Fruit fly (Drosophila melanogaster) whole organism, embryonic: Measurements from ENCODE around the gene CG34281.
A peak's percentile ranks its signal among the peaks of the same experiment; 100 is the strongest.

ENCODE experiments used
- BtbVII ChIP-seq: fragments of 200-800 bp; sonication (Bioruptor generic); optimal IDR thresholded peaks from 3 replicates; lab custom pipeline; 2017; ENCODE audit warnings: missing biosample characterization, mild to moderate bottlenecking, missing genetic modification characterization
- CG10979 ChIP-seq: fragments of 200-800 bp; sonication (Bioruptor generic); optimal IDR thresholded peaks from 2 replicates; lab custom pipeline; 2018; ENCODE audit warnings: missing biosample characterization, mild to moderate bottlenecking, missing genetic modification characterization, moderate library complexity
- CG12236 ChIP-seq: fragments of 200-800 bp; sonication (Bioruptor generic); optimal IDR thresholded peaks from 2 replicates; lab custom pipeline; 2016; ENCODE audit warnings: missing biosample characterization, missing genetic modification characterization
- CG12744 ChIP-seq: fragments of 200-800 bp; sonication (Bioruptor generic); optimal IDR thresholded peaks from 2 replicates; lab custom pipeline; 2016; ENCODE audit warnings: missing biosample characterization, missing genetic modification characterization
- CG13296 ChIP-seq: fragments of 200-800 bp; sonication (Bioruptor generic); optimal IDR thresholded peaks from 3 replicates; lab custom pipeline; 2018; ENCODE audit warnings: missing biosample characterization, mild to moderate bottlenecking, missing genetic modification characterization
- CG14710 ChIP-seq: fragments of 200-800 bp; sonication (Bioruptor generic); optimal IDR thresholded peaks from 3 replicates; lab custom pipeline; 2019; ENCODE audit warnings: missing biosample characterization, mild to moderate bottlenecking, missing genetic modification characterization, moderate library complexity
- CG15011 ChIP-seq: fragments of 200-800 bp; sonication (Bioruptor generic); optimal IDR thresholded peaks from 3 replicates; lab custom pipeline; 2018; ENCODE audit warnings: missing biosample characterization, mild to moderate bottlenecking, missing genetic modification characterization
- CG18476 ChIP-seq: fragments of 200-800 bp; sonication (Bioruptor generic); optimal IDR thresholded peaks from 2 replicates; lab custom pipeline; 2016; ENCODE audit warnings: missing biosample characterization, mild to moderate bottlenecking, missing genetic modification characterization
- CG2202 ChIP-seq: fragments of 200-800 bp; sonication (Bioruptor generic); optimal IDR thresholded peaks from 2 replicates; lab custom pipeline; 2018; ENCODE audit warnings: missing biosample characterization, mild to moderate bottlenecking, missing genetic modification characterization
- CG31441 ChIP-seq: fragments of 200-800 bp; sonication (Bioruptor generic); IDR thresholded peaks from 2 replicates; pipeline ENCODE4 v1.3.6; 2022; ENCODE audit warnings: missing biosample characterization, missing genetic modification characterization
- CG32772 ChIP-seq: fragments of 200-800 bp; sonication (Bioruptor generic); IDR thresholded peaks from 2 replicates; pipeline ENCODE4 v1.3.6; 2022; ENCODE audit warnings: missing biosample characterization, missing genetic modification characterization
- CG4707 ChIP-seq: fragments of 200-800 bp; sonication (Bioruptor generic); optimal IDR thresholded peaks from 2 replicates; lab custom pipeline; 2018; ENCODE audit warnings: missing biosample characterization, mild to moderate bottlenecking, missing genetic modification characterization, moderate library complexity
- CG5180 ChIP-seq: fragments of 200-800 bp; sonication (Bioruptor generic); optimal IDR thresholded peaks from 3 replicates; lab custom pipeline; 2017; ENCODE audit warnings: missing biosample characterization, missing genetic modification characterization, mild to moderate bottlenecking, moderate library complexity, missing genetic modification reagents
- CG6254 ChIP-seq: fragments of 200-800 bp; sonication (Bioruptor generic); optimal IDR thresholded peaks from 3 replicates; lab custom pipeline; 2017; ENCODE audit warnings: mild to moderate bottlenecking, missing biosample characterization, missing genetic modification reagents, missing genetic modification characterization
- Chrac-16 ChIP-seq: fragments of 200-800 bp; sonication (Bioruptor generic); optimal IDR thresholded peaks from 3 replicates; lab custom pipeline; 2016; ENCODE audit warnings: missing biosample characterization, missing genetic modification characterization
- CrebB ChIP-seq: fragments of 200-800 bp; sonication (Bioruptor generic); optimal IDR thresholded peaks from 3 replicates; lab custom pipeline; 2018; ENCODE audit warnings: missing biosample characterization, mild to moderate bottlenecking, missing genetic modification characterization
- ERR ChIP-seq: fragments of 200-800 bp; sonication (Bioruptor generic); optimal IDR thresholded peaks from 2 replicates; lab custom pipeline; 2016; ENCODE audit warnings: missing biosample characterization, missing genetic modification characterization
- H15 ChIP-seq: fragments of 200-800 bp; sonication (Bioruptor generic); IDR thresholded peaks from 3 replicates; pipeline ENCODE4 v1.3.6; 2022; ENCODE audit warnings: missing biosample characterization, missing genetic modification characterization
- Hey ChIP-seq: fragments of 200-800 bp; sonication (Bioruptor generic); optimal IDR thresholded peaks from 3 replicates; lab custom pipeline; 2018; ENCODE audit warnings: missing biosample characterization, mild to moderate bottlenecking, missing genetic modification characterization
- Hsf ChIP-seq: fragments of 200-800 bp; sonication (Bioruptor generic); optimal IDR thresholded peaks from 3 replicates; lab custom pipeline; 2016; ENCODE audit warnings: missing biosample characterization, missing genetic modification characterization
- MTF-1 ChIP-seq: fragments of 200-800 bp; sonication (Bioruptor generic); optimal IDR thresholded peaks from 2 replicates; lab custom pipeline; 2018; ENCODE audit warnings: missing biosample characterization, mild to moderate bottlenecking, missing genetic modification characterization, borderline replicate concordance
- Neu2 ChIP-seq: fragments of 200-800 bp; sonication (Bioruptor generic); optimal IDR thresholded peaks from 3 replicates; lab custom pipeline; 2016; ENCODE audit warnings: missing biosample characterization, missing genetic modification characterization, borderline replicate concordance
- Oli ChIP-seq: fragments of 200-800 bp; sonication (Bioruptor generic); optimal IDR thresholded peaks from 2 replicates; lab custom pipeline; 2018; ENCODE audit warnings: missing biosample characterization, mild to moderate bottlenecking, missing genetic modification characterization, moderate library complexity
- PHDP ChIP-seq: fragments of 200-800 bp; sonication (Bioruptor generic); optimal IDR thresholded peaks from 3 replicates; lab custom pipeline; 2018; ENCODE audit warnings: missing biosample characterization, mild to moderate bottlenecking, missing genetic modification characterization, moderate library complexity
- Six4 ChIP-seq: fragments of 200-800 bp; sonication (Bioruptor generic); optimal IDR thresholded peaks from 2 replicates; lab custom pipeline; 2016; ENCODE audit warnings: missing biosample characterization, missing genetic modification characterization
- Sox100B ChIP-seq: fragments of 200-800 bp; sonication (Bioruptor generic); optimal IDR thresholded peaks from 3 replicates; lab custom pipeline; 2018; ENCODE audit warnings: missing biosample characterization, mild to moderate bottlenecking, missing genetic modification characterization
- Sox102F ChIP-seq: fragments of 200-800 bp; sonication (Bioruptor generic); optimal IDR thresholded peaks from 2 replicates; lab custom pipeline; 2018; ENCODE audit warnings: missing biosample characterization, mild to moderate bottlenecking, missing genetic modification characterization, moderate library complexity
- ash1 ChIP-seq: fragments of 200-800 bp; sonication (Bioruptor generic); optimal IDR thresholded peaks from 2 replicates; lab custom pipeline; 2018; ENCODE audit warnings: missing biosample characterization, mild to moderate bottlenecking, missing genetic modification characterization
- bsh ChIP-seq, 2 experiments: fragments of 200-800 bp; sonication (Bioruptor generic); optimal IDR thresholded peaks; 2 replicates each; lab custom pipeline; 2017 to 2018; ENCODE audit warnings: mild to moderate bottlenecking in 2 of 2, missing biosample characterization in 2 of 2, missing genetic modification characterization in 2 of 2, moderate library complexity in 1 of 2
- cad ChIP-seq: fragments of >200 bp; optimal IDR thresholded peaks from 2 replicates; lab custom pipeline; 2017; ENCODE audit warnings: missing biosample characterization, missing genetic modification characterization
- caup ChIP-seq: fragments of 200-800 bp; sonication (Bioruptor generic); optimal IDR thresholded peaks from 3 replicates; lab custom pipeline; 2017; ENCODE audit warnings: missing biosample characterization, mild to moderate bottlenecking, missing genetic modification characterization, moderate library complexity; ENCODE audit not compliant: severe bottlenecking
- dmrt11E ChIP-seq: fragments of 200-800 bp; sonication (Bioruptor generic); optimal IDR thresholded peaks from 3 replicates; lab custom pipeline; 2018; ENCODE audit warnings: missing biosample characterization, mild to moderate bottlenecking, missing genetic modification characterization, moderate library complexity
- dmrt99B ChIP-seq: fragments of 200-800 bp; sonication (Bioruptor generic); optimal IDR thresholded peaks from 2 replicates; lab custom pipeline; 2018; ENCODE audit warnings: missing biosample characterization, mild to moderate bottlenecking, missing genetic modification characterization, moderate library complexity
- eve ChIP-seq, 2 experiments: fragments of >200 bp; optimal IDR thresholded peaks; 2 replicates each; lab custom pipeline; 2017; ENCODE audit warnings: missing biosample characterization in 2 of 2, missing genetic modification characterization in 2 of 2
- gcm ChIP-seq: fragments of 200-800 bp; sonication (Bioruptor generic); optimal IDR thresholded peaks from 2 replicates; lab custom pipeline; 2019; ENCODE audit warnings: missing biosample characterization, mild to moderate bottlenecking, missing genetic modification characterization, moderate library complexity
- hbn ChIP-seq: fragments of 200-800 bp; sonication (Bioruptor generic); IDR thresholded peaks from 2 replicates; pipeline ENCODE4 v1.3.6; 2022; ENCODE audit warnings: missing biosample characterization, missing genetic modification characterization; ENCODE audit not compliant: partially characterized antibody
- ken ChIP-seq: fragments of 200-800 bp; sonication (Bioruptor generic); IDR thresholded peaks from 3 replicates; pipeline ENCODE4 v1.3.6; 2022; ENCODE audit warnings: missing biosample characterization, missing genetic modification characterization
- kni ChIP-seq: fragments of 200-800 bp; sonication (Bioruptor generic); optimal IDR thresholded peaks from 3 replicates; lab custom pipeline; 2017; ENCODE audit warnings: mild to moderate bottlenecking, missing biosample characterization, missing genetic modification reagents, missing genetic modification characterization
- lola ChIP-seq, 3 experiments: fragments of >200 bp in 2 of 3; fragments of 200-800 bp in 1 of 3; sonication (Bioruptor generic) in 1 of 3; optimal IDR thresholded peaks; 2 replicates each; lab custom pipeline; 2017 to 2019; ENCODE audit warnings: missing biosample characterization in 3 of 3, missing genetic modification characterization in 3 of 3, mild to moderate bottlenecking in 1 of 3, moderate library complexity in 1 of 3
- mam ChIP-seq: fragments of 200-800 bp; sonication (Bioruptor generic); optimal IDR thresholded peaks from 3 replicates; lab custom pipeline; 2016; ENCODE audit warnings: missing biosample characterization, missing genetic modification characterization
- nmo ChIP-seq: fragments of 200-800 bp; sonication (Bioruptor generic); optimal IDR thresholded peaks from 2 replicates; lab custom pipeline; 2018; ENCODE audit warnings: missing biosample characterization, mild to moderate bottlenecking, missing genetic modification characterization, moderate library complexity
- p53 ChIP-seq: fragments of 200-800 bp; sonication (Bioruptor generic); optimal IDR thresholded peaks from 2 replicates; lab custom pipeline; 2016; ENCODE audit warnings: missing biosample characterization, missing genetic modification characterization
- pros ChIP-seq: fragments of 200-800 bp; sonication (Bioruptor generic); optimal IDR thresholded peaks from 3 replicates; lab custom pipeline; 2019; ENCODE audit warnings: missing biosample characterization, mild to moderate bottlenecking, missing genetic modification characterization, moderate library complexity
- pum ChIP-seq: fragments of 200-800 bp; sonication (Bioruptor generic); optimal IDR thresholded peaks from 2 replicates; lab custom pipeline; 2016; ENCODE audit warnings: missing biosample characterization, missing genetic modification characterization
- sens ChIP-seq: fragments of 200-800 bp; sonication (Bioruptor generic); peaks from one replicate; lab custom pipeline; 2016; ENCODE audit warnings: missing biosample characterization, missing genetic modification characterization
- tap ChIP-seq: fragments of 200-800 bp; optimal IDR thresholded peaks from 3 replicates; lab custom pipeline; 2019; ENCODE audit warnings: missing biosample characterization, mild to moderate bottlenecking, missing genetic modification characterization, moderate library complexity
- tgo ChIP-seq: fragments of 200-800 bp; sonication (Bioruptor generic); IDR thresholded peaks from 3 replicates; pipeline ENCODE4 v1.3.6; 2022; ENCODE audit warnings: missing biosample characterization, missing genetic modification characterization
- ttk ChIP-seq: fragments of 200-800 bp; sonication (Bioruptor generic); IDR thresholded peaks from 2 replicates; pipeline ENCODE4 v2.1.2; 2022; ENCODE audit warnings: missing biosample characterization, missing genetic modification characterization

CG34281 gene

dm6 chr3R:17583658-17584460 lies 28.8 kb upstream of the CG34281 start (continued):
- TF ChIP-seq dmrt99B (tag; lab: Kevin White, UChicago) (peak; percentile 71), CG2202 (tag; lab: Kevin White, UChicago) (peak; percentile 63), CG13296 (no peak), Chrac-16 (GFP tag; lab: Kevin White, UChicago) (peak; percentile 35), pum (GFP tag; lab: Kevin White, UChicago) (peak; percentile 27), Hey (tag; lab: Kevin White, UChicago) (no peak), gcm (GFP tag; lab: Kevin White, UChicago) (peak; percentile 15), CG15011 (GFP tag; lab: Kevin White, UChicago) (no peak), CG12744 (GFP tag; lab: Kevin White, UChicago) (no peak), eve (GFP tag; optimal IDR thresholded peaks at IDR 0.05; lab: Kevin White, UChicago) (peak in 1 of 2 experiments; percentile 79), ttk (peak; percentile 28), CG32772 (GFP tag; lab: Robert Waterston, UW) (peak; percentile 47), Sox102F (GFP tag; lab: Kevin White, UChicago) (peak; percentile 65), CG6254 (peak; percentile 46), kni (no peak), bsh (GFP tag; optimal IDR thresholded peaks at IDR 0.05; lab: Kevin White, UChicago) (peak in 1 of 2 experiments; percentile 85), CG5180 (GFP tag; lab: Kevin White, UChicago) (no peak), nmo (peak; percentile 66), CG14710 (tag; lab: Kevin White, UChicago) (peak; percentile 76), Hsf (GFP tag; lab: Kevin White, UChicago) (peak; percentile 35), CG10979 (tag; lab: Kevin White, UChicago) (peak; percentile 80), hbn (GFP tag; lab: Robert Waterston, UW) (no peak), mam (GFP tag; lab: Kevin White, UChicago) (no peak), Neu2 (GFP tag; lab: Kevin White, UChicago) (no peak), lola (GFP tag; optimal IDR thresholded peaks at IDR 0.05; lab: Kevin White, UChicago) (peak in 1 of 3 experiments; percentile 79), ken (GFP tag; lab: Robert Waterston, UW) (peak; percentile 15; the same call in 1 of the 3 replicates), CG31441 (GFP tag; lab: Robert Waterston, UW) (peak; percentile 67), H15 (no peak), caup (GFP tag; lab: Kevin White, UChicago) (no peak), p53 (GFP tag; lab: Kevin White, UChicago) (no peak), MTF-1 (no peak), ash1 (GFP tag; lab: Kevin White, UChicago) (no peak), ERR (GFP tag; lab: Kevin White, UChicago) (no peak), CrebB (no peak), Six4 (GFP tag; lab: Kevin White, UChicago) (peak; percentile 24), Sox100B (GFP tag; lab: Kevin White, UChicago) (peak; percentile 52), sens (peak; percentile 93), pros (GFP tag; lab: Kevin White, UChicago) (peak; percentile 95), dmrt11E (peak; percentile 84), tap (tag; lab: Kevin White, UChicago) (peak; percentile 37), CG4707 (peak; percentile 6), CG12236 (GFP tag; lab: Kevin White, UChicago) (no peak), BtbVII (GFP tag; lab: Kevin White, UChicago) (no peak), tgo (GFP tag; lab: Robert Waterston, UW) (peak; percentile 36; the same call in 1 of the 3 replicates), Oli (peak; percentile 58), CG18476 (GFP tag; lab: Kevin White, UChicago) (peak; percentile 11), PHDP (tag; lab: Kevin White, UChicago) (peak; percentile 39), cad (GFP tag; lab: Kevin White, UChicago) (no peak)
